Worm (Caenorhabditis elegans) whole organism, L1 larva: ENCODE data around the gene fahd-1.

Experiments
- C04F5.9 ChIP-seq: sonication (generic microtip); optimal IDR thresholded peaks from 2 replicates; lab custom pipeline; 2016; ENCODE audit warnings: missing genetic modification characterization, missing compliant biosample characterization
- C16A3.4 ChIP-seq: fragments of 150-350 bp; optimal IDR thresholded peaks from 2 replicates; lab custom pipeline; 2014; ENCODE audit warnings: missing biosample characterization, missing genetic modification characterization
- F16B12.6 ChIP-seq: fragments of 150-350 bp; optimal IDR thresholded peaks from 2 replicates; lab custom pipeline; 2014; ENCODE audit warnings: missing biosample characterization, missing genetic modification characterization
- Y116A8C.19 ChIP-seq: sonication (generic microtip); optimal IDR thresholded peaks from 2 replicates; lab custom pipeline; 2016; ENCODE audit warnings: missing compliant biosample characterization, missing genetic modification characterization, borderline replicate concordance
- alr-1 ChIP-seq: fragments of 200-800 bp; sonication (Bioruptor generic); optimal IDR thresholded peaks from 2 replicates; lab custom pipeline; 2018; ENCODE audit warnings: borderline replicate concordance, mild to moderate bottlenecking, missing genetic modification characterization, missing compliant biosample characterization
- aly-2 ChIP-seq: fragments of 150-350 bp; optimal IDR thresholded peaks from 2 replicates; lab custom pipeline; 2014; ENCODE audit warnings: missing biosample characterization, missing genetic modification characterization
- blmp-1 ChIP-seq: fragments of 150-350 bp; optimal IDR thresholded peaks from 2 replicates; lab custom pipeline; 2014; ENCODE audit warnings: missing biosample characterization, missing genetic modification characterization
- ceh-82 ChIP-seq, 3 experiments: fragments of 150-350 bp in 1 of 3; sonication (generic microtip) in 2 of 3; optimal IDR thresholded peaks; 2 replicates each; lab custom pipeline; 2014 to 2017; ENCODE audit warnings: missing biosample characterization in 3 of 3, missing genetic modification characterization in 3 of 3
- ceh-90 ChIP-seq: sonication (generic microtip); optimal IDR thresholded peaks from 2 replicates; lab custom pipeline; 2016; ENCODE audit warnings: missing genetic modification characterization, missing compliant biosample characterization
- efl-1 ChIP-seq, 4 experiments: fragments of 150-350 bp; optimal IDR thresholded peaks in 3 of 4; peaks in 1 of 4; 1 replicate in 1 of 4; 2 replicates in 3 of 4; lab custom pipeline; 2014; ENCODE audit warnings: missing biosample characterization in 2 of 4, missing genetic modification characterization in 2 of 4, missing genetic modification reagents in 2 of 4
- efl-3 ChIP-seq: fragments of 200-800 bp; sonication (Bioruptor generic); optimal IDR thresholded peaks from 2 replicates; lab custom pipeline; 2018; ENCODE audit warnings: mild to moderate bottlenecking, missing genetic modification characterization, missing compliant biosample characterization
- elt-2 ChIP-seq: sonication (generic microtip); optimal IDR thresholded peaks from 2 replicates; lab custom pipeline; 2016; ENCODE audit warnings: missing genetic modification characterization, mild to moderate bottlenecking, inconsistent platforms, missing compliant biosample characterization, missing genetic modification reagents
- elt-3 ChIP-seq, 6 experiments: fragments of 150-350 bp in 1 of 6; sonication (generic microtip); optimal IDR thresholded peaks; 2 replicates each; lab custom pipeline; 2017 to 2018; ENCODE audit warnings: missing biosample characterization in 6 of 6, missing genetic modification characterization in 6 of 6, inconsistent platforms in 1 of 6
- ets-5 ChIP-seq: fragments of 200-800 bp; sonication (Bioruptor generic); IDR thresholded peaks from 2 replicates; pipeline ENCODE4 v1.3.6; 2022; ENCODE audit warnings: missing genetic modification characterization, missing compliant biosample characterization
- fkh-8 ChIP-seq: sonication (generic microtip); optimal IDR thresholded peaks from 2 replicates; lab custom pipeline; 2016; ENCODE audit warnings: mild to moderate bottlenecking, missing genetic modification characterization, missing compliant biosample characterization
- fos-1 ChIP-seq: fragments of 150-350 bp; optimal IDR thresholded peaks from 2 replicates; lab custom pipeline; 2014; ENCODE audit warnings: missing biosample characterization, missing genetic modification characterization
- hlh-17 ChIP-seq: fragments of 200-800 bp; sonication (Bioruptor generic); optimal IDR thresholded peaks from 2 replicates; lab custom pipeline; 2018; ENCODE audit warnings: missing genetic modification characterization, mild to moderate bottlenecking, missing compliant biosample characterization, moderate library complexity, borderline replicate concordance
- hpl-2 ChIP-seq: fragments of 150-350 bp; optimal IDR thresholded peaks from 2 replicates; lab custom pipeline; 2014; ENCODE audit warnings: missing biosample characterization, missing genetic modification reagents, missing genetic modification characterization
- isw-1 ChIP-seq: fragments of 200-800 bp; sonication (Bioruptor generic); IDR thresholded peaks from 2 replicates; pipeline ENCODE4 v1.3.6; 2022; ENCODE audit warnings: missing genetic modification characterization, missing compliant biosample characterization
- jun-1 ChIP-seq: fragments of 150-350 bp; optimal IDR thresholded peaks from 2 replicates; lab custom pipeline; 2014; ENCODE audit warnings: missing biosample characterization, missing genetic modification reagents, missing genetic modification characterization
- lin-13 ChIP-seq: fragments of 150-350 bp; optimal IDR thresholded peaks from 2 replicates; lab custom pipeline; 2014; ENCODE audit warnings: missing biosample characterization, missing genetic modification reagents, missing genetic modification characterization
- lin-14 ChIP-seq: fragments of 200-800 bp; sonication (Bioruptor generic); optimal IDR thresholded peaks from 2 replicates; lab custom pipeline; 2018; ENCODE audit warnings: mild to moderate bottlenecking, missing genetic modification characterization, moderate library complexity, missing compliant biosample characterization
- lsy-2 ChIP-seq, 2 experiments: fragments of 150-350 bp; optimal IDR thresholded peaks; 2 replicates each; lab custom pipeline; 2014; ENCODE audit warnings: missing biosample characterization in 2 of 2, missing genetic modification characterization in 2 of 2
- mab-9 ChIP-seq: fragments of 200-800 bp; sonication (Bioruptor generic); IDR thresholded peaks from 2 replicates; pipeline ENCODE4 v1.3.6; 2022; ENCODE audit warnings: missing genetic modification reagents, missing genetic modification characterization, missing compliant biosample characterization
- mef-2 ChIP-seq: fragments of 150-350 bp; optimal IDR thresholded peaks from 2 replicates; lab custom pipeline; 2014; ENCODE audit warnings: missing biosample characterization, missing genetic modification characterization
- mep-1 ChIP-seq: fragments of 150-350 bp; optimal IDR thresholded peaks from 2 replicates; lab custom pipeline; 2014; ENCODE audit warnings: missing biosample characterization, missing genetic modification characterization
- nhr-11 ChIP-seq: fragments of 150-350 bp; optimal IDR thresholded peaks from 2 replicates; lab custom pipeline; 2014; ENCODE audit warnings: missing biosample characterization, missing genetic modification characterization
- nhr-12 ChIP-seq: sonication (generic microtip); optimal IDR thresholded peaks from 2 replicates; lab custom pipeline; 2017; ENCODE audit warnings: missing biosample characterization, missing genetic modification characterization
- nhr-20 ChIP-seq: sonication (generic microtip); optimal IDR thresholded peaks from 2 replicates; lab custom pipeline; 2016; ENCODE audit warnings: mild to moderate bottlenecking, missing genetic modification characterization, missing compliant biosample characterization
- nhr-237 ChIP-seq: fragments of 150-350 bp; optimal IDR thresholded peaks from 2 replicates; lab custom pipeline; 2014; ENCODE audit warnings: missing biosample characterization, missing genetic modification characterization
- nhr-28 ChIP-seq: fragments of 150-350 bp; optimal IDR thresholded peaks from 2 replicates; lab custom pipeline; 2014; ENCODE audit warnings: missing biosample characterization, missing genetic modification characterization
- nhr-47 ChIP-seq: sonication (generic microtip); optimal IDR thresholded peaks from 2 replicates; lab custom pipeline; 2016; ENCODE audit warnings: mild to moderate bottlenecking, missing genetic modification characterization, moderate library complexity, missing compliant biosample characterization
- nhr-71 ChIP-seq: sonication (generic microtip); optimal IDR thresholded peaks from 2 replicates; lab custom pipeline; 2016; ENCODE audit warnings: mild to moderate bottlenecking, missing genetic modification characterization, moderate library complexity, missing compliant biosample characterization
- nhr-76 ChIP-seq: sonication (generic microtip); optimal IDR thresholded peaks from 2 replicates; lab custom pipeline; 2017; ENCODE audit warnings: missing biosample characterization, missing genetic modification characterization
- nhr-77 ChIP-seq: fragments of 150-350 bp; optimal IDR thresholded peaks from 2 replicates; lab custom pipeline; 2014; ENCODE audit warnings: missing biosample characterization, missing genetic modification characterization
- nhr-85 ChIP-seq: sonication (generic microtip); peaks from one replicate; lab custom pipeline; 2016; ENCODE audit warnings: missing genetic modification characterization, inconsistent platforms, missing compliant biosample characterization
- nhr-90 ChIP-seq: sonication (generic microtip); optimal IDR thresholded peaks from 2 replicates; lab custom pipeline; 2016; ENCODE audit warnings: mild to moderate bottlenecking, missing genetic modification characterization, missing compliant biosample characterization; ENCODE audit not compliant: poor library complexity
- pag-3 ChIP-seq: sonication (generic microtip); optimal IDR thresholded peaks from 2 replicates; lab custom pipeline; 2017; ENCODE audit warnings: missing genetic modification characterization, mild to moderate bottlenecking, missing compliant biosample characterization, antibody characterized with exemption, borderline replicate concordance; ENCODE audit not compliant: insufficient read depth
- pax-3 ChIP-seq: fragments of 200-800 bp; sonication (Bioruptor generic); optimal IDR thresholded peaks from 2 replicates; lab custom pipeline; 2018; ENCODE audit warnings: mild to moderate bottlenecking, missing genetic modification characterization, moderate library complexity, missing compliant biosample characterization
- rnt-1 ChIP-seq: sonication (generic microtip); optimal IDR thresholded peaks from 2 replicates; lab custom pipeline; 2016; ENCODE audit warnings: mild to moderate bottlenecking, missing genetic modification characterization, moderate library complexity, missing compliant biosample characterization
- skn-1 ChIP-seq: fragments of 150-350 bp; optimal IDR thresholded peaks from 2 replicates; lab custom pipeline; 2014; ENCODE audit warnings: missing biosample characterization, missing genetic modification characterization
- snpc-4 ChIP-seq: fragments of 150-350 bp; optimal IDR thresholded peaks from 2 replicates; lab custom pipeline; 2014; ENCODE audit warnings: missing biosample characterization, missing genetic modification characterization
- snu-23 ChIP-seq: sonication (generic microtip); optimal IDR thresholded peaks from 2 replicates; lab custom pipeline; 2016; ENCODE audit warnings: missing genetic modification characterization, missing compliant biosample characterization
- sup-37 ChIP-seq: fragments of 200-800 bp; sonication (Bioruptor generic); optimal IDR thresholded peaks from 2 replicates; lab custom pipeline; 2018; ENCODE audit warnings: mild to moderate bottlenecking, missing genetic modification characterization, missing compliant biosample characterization
- swsn-7 ChIP-seq: sonication (generic microtip); optimal IDR thresholded peaks from 2 replicates; lab custom pipeline; 2016; ENCODE audit warnings: missing genetic modification characterization, missing compliant biosample characterization
- tbx-2 ChIP-seq: sonication (generic microtip); optimal IDR thresholded peaks from 2 replicates; lab custom pipeline; 2016; ENCODE audit warnings: missing genetic modification characterization, missing compliant biosample characterization
- unc-62 ChIP-seq: fragments of 150-350 bp; optimal IDR thresholded peaks from 2 replicates; lab custom pipeline; 2014; ENCODE audit warnings: missing biosample characterization, missing genetic modification reagents, missing genetic modification characterization
- vab-15 ChIP-seq: sonication (generic microtip); optimal IDR thresholded peaks from 2 replicates; lab custom pipeline; 2017; ENCODE audit warnings: missing genotype, mild to moderate bottlenecking, missing genetic modification characterization, missing compliant biosample characterization
- zag-1 ChIP-seq: fragments of 150-350 bp; optimal IDR thresholded peaks from 2 replicates; lab custom pipeline; 2014; ENCODE audit warnings: missing biosample characterization, missing genetic modification characterization
- zip-4 ChIP-seq: fragments of 200-800 bp; sonication (Bioruptor generic); optimal IDR thresholded peaks from 2 replicates; lab custom pipeline; 2018; ENCODE audit warnings: mild to moderate bottlenecking, missing genetic modification characterization, moderate library complexity, missing compliant biosample characterization
- ztf-4 ChIP-seq: fragments of 150-350 bp; optimal IDR thresholded peaks from 2 replicates; lab custom pipeline; 2014; ENCODE audit warnings: missing biosample characterization, missing genetic modification characterization

The fahd-1 gene

DNA sequence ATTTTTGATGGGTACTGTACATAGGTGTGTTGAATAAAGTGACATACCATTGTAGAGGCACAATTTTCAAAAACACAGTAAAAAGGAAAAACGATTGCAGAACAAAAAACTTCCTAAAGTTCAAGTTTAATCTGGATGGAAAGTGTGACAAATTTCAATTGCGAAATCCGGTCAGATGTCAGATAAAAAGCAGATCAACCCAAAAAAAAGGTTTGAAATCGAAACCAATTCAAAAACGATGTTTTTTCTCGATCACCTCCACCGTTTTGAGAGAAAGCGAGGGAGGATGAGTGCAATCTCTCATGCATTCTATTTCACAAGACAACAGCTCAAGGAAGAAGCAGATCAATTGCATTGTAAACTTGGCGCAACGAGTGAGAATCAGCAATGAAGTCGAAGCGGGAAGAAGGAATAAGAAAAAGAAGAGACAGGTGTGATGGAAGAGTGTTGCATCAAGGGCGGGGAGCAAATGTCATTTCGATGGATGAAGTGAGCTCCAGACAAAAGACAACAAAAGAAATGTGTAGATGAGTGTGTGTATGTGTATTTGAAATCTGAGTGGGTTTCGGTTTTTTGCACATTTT is 11.8 kb upstream of the fahd-1 start (continued):
- TF ChIP-seq nhr-85 (tag; lab: Kevin White, UChicago) (no peak), nhr-90 (tag; lab: Kevin White, UChicago) (no peak), zag-1 (tag; lab: Kevin White, UChicago) (no peak), F16B12.6 (tag; lab: Kevin White, UChicago) (no peak), efl-3 (GFP tag; lab: Kevin White, UChicago) (no peak), lin-14 (GFP tag; lab: Kevin White, UChicago) (peak; percentile 78), elt-2 (tag; lab: Kevin White, UChicago) (no peak), fos-1 (no peak), ztf-4 (tag; lab: Kevin White, UChicago) (no peak), tbx-2 (tag; lab: Kevin White, UChicago) (no peak), C16A3.4 (tag; lab: Kevin White, UChicago) (no peak), snu-23 (peak; percentile 20), swsn-7 (no peak), mab-9 (no peak), jun-1 (tag; lab: Kevin White, UChicago) (no peak), nhr-76 (tag; lab: Kevin White, UChicago) (no peak), Y116A8C.19 (tag; lab: Kevin White, UChicago) (no peak), rnt-1 (peak; percentile 53), aly-2 (no peak), hlh-17 (GFP tag; lab: Kevin White, UChicago) (no peak), ceh-82 (tag; optimal IDR thresholded peaks at IDR 0.05; lab: Kevin White, UChicago) (no peak), ets-5 (GFP tag; lab: Robert Waterston, UW) (no peak), skn-1 (tag; lab: Kevin White, UChicago) (no peak), efl-1 (optimal IDR thresholded peaks at IDR 0.05; lab: Kevin White, UChicago) (no peak), efl-1 (GFP tag; optimal IDR thresholded peaks at IDR 0.05 in 1 of 2; lab: Kevin White, UChicago) (peak in 1 of 2 experiments; percentile 61), blmp-1 (tag; lab: Kevin White, UChicago) (no peak), ceh-90 (tag; lab: Kevin White, UChicago) (no peak), vab-15 (tag; lab: Kevin White, UChicago) (no peak), pax-3 (tag; lab: Kevin White, UChicago) (no peak), snpc-4 (tag; lab: Kevin White, UChicago) (no peak), nhr-12 (tag; lab: Kevin White, UChicago) (no peak), nhr-28 (tag; lab: Kevin White, UChicago) (no peak), C04F5.9 (tag; lab: Kevin White, UChicago) (no peak), isw-1 (GFP tag; lab: Robert Waterston, UW) (no peak), hpl-2 (GFP tag; lab: Kevin White, UChicago) (no peak), sup-37 (GFP tag; lab: Kevin White, UChicago) (no peak), nhr-71 (tag; lab: Kevin White, UChicago) (peak; percentile 46), mep-1 (tag; lab: Kevin White, UChicago) (no peak), lin-13 (no peak), nhr-77 (tag; lab: Kevin White, UChicago) (no peak), nhr-47 (tag; lab: Kevin White, UChicago) (no peak), nhr-20 (tag; lab: Kevin White, UChicago) (peak; percentile 27), elt-3 (tag; optimal IDR thresholded peaks at IDR 0.05; lab: Kevin White, UChicago) (no peak), nhr-237 (tag; lab: Kevin White, UChicago) (no peak), pag-3 (tag; lab: Kevin White, UChicago) (no peak), nhr-11 (no peak), zip-4 (GFP tag; lab: Kevin White, UChicago) (no peak), unc-62 (GFP tag; lab: Kevin White, UChicago) (no peak), mef-2 (tag; lab: Kevin White, UChicago) (no peak), lsy-2 (tag; optimal IDR thresholded peaks at IDR 0.05; lab: Kevin White, UChicago) (peak in 1 of 2 experiments; percentile 54), alr-1 (no peak), fkh-8 (tag; lab: Kevin White, UChicago) (no peak)
